Fruit fly (Drosophila melanogaster) whole organism, embryonic: ENCODE results near the gene Ice2.

Source experiments
- Atf6 ChIP-seq: fragments of 200-800 bp; sonication (Bioruptor generic); IDR thresholded peaks from 2 replicates; pipeline ENCODE4 v1.3.6; 2022; ENCODE audit warnings: missing biosample characterization, missing genetic modification characterization
- CG10267 ChIP-seq: fragments of 200-800 bp; sonication (Bioruptor generic); optimal IDR thresholded peaks from 2 replicates; lab custom pipeline; 2018; ENCODE audit warnings: missing biosample characterization, mild to moderate bottlenecking, missing genetic modification characterization, moderate library complexity
- CG10321 ChIP-seq: fragments of 200-800 bp; sonication (Bioruptor generic); IDR thresholded peaks from 2 replicates; pipeline ENCODE4 v1.3.6; 2022; ENCODE audit warnings: missing biosample characterization, missing genetic modification characterization
- CG10366 ChIP-seq: fragments of 200-800 bp; sonication (Bioruptor generic); IDR thresholded peaks from 2 replicates; pipeline ENCODE4 v1.3.6; 2022; ENCODE audit warnings: missing biosample characterization, missing genetic modification characterization
- CG10543 ChIP-seq: fragments of 200-800 bp; sonication (Bioruptor generic); optimal IDR thresholded peaks from 3 replicates; lab custom pipeline; 2017; ENCODE audit warnings: missing biosample characterization, mild to moderate bottlenecking, missing genetic modification characterization, moderate library complexity
- CG12219 ChIP-seq: fragments of 200-800 bp; sonication (Bioruptor generic); optimal IDR thresholded peaks from 3 replicates; lab custom pipeline; 2018; ENCODE audit warnings: missing biosample characterization, mild to moderate bottlenecking, missing genetic modification characterization
- CG12942 ChIP-seq: fragments of 200-800 bp; sonication (Bioruptor generic); optimal IDR thresholded peaks from 3 replicates; lab custom pipeline; 2016; ENCODE audit warnings: missing biosample characterization, missing genetic modification characterization
- CG13424 ChIP-seq: fragments of 200-800 bp; sonication (Bioruptor generic); optimal IDR thresholded peaks from 2 replicates; lab custom pipeline; 2019; ENCODE audit warnings: missing biosample characterization, mild to moderate bottlenecking, missing genetic modification characterization, moderate library complexity
- CG14014 ChIP-seq: fragments of 200-800 bp; sonication (Bioruptor generic); IDR thresholded peaks from 2 replicates; pipeline ENCODE4 v1.3.6; 2022; ENCODE audit warnings: missing biosample characterization, missing genetic modification characterization
- CG14965 ChIP-seq: fragments of 200-800 bp; sonication (Bioruptor generic); optimal IDR thresholded peaks from 2 replicates; lab custom pipeline; 2016; ENCODE audit warnings: missing biosample characterization, missing genetic modification characterization, borderline replicate concordance
- CG17912 ChIP-seq: fragments of 200-800 bp; sonication (Bioruptor generic); optimal IDR thresholded peaks from 2 replicates; lab custom pipeline; 2018; ENCODE audit warnings: missing biosample characterization, mild to moderate bottlenecking, missing genetic modification characterization
- CG18619 ChIP-seq: fragments of 200-800 bp; sonication (Bioruptor generic); optimal IDR thresholded peaks from 3 replicates; lab custom pipeline; 2017; ENCODE audit warnings: missing biosample characterization, mild to moderate bottlenecking, missing genetic modification characterization
- CG2889 ChIP-seq: fragments of 200-800 bp; sonication (Bioruptor generic); IDR thresholded peaks from 3 replicates; pipeline ENCODE4 v1.3.6; 2022; ENCODE audit warnings: missing biosample characterization, missing genetic modification characterization
- CG3281 ChIP-seq: fragments of 200-800 bp; sonication (Bioruptor generic); optimal IDR thresholded peaks from 3 replicates; lab custom pipeline; 2017; ENCODE audit warnings: missing biosample characterization, mild to moderate bottlenecking, missing genetic modification characterization
- CG34224 ChIP-seq: fragments of 200-800 bp; sonication (Bioruptor generic); IDR thresholded peaks from 3 replicates; pipeline ENCODE4 v1.3.6; 2022; ENCODE audit warnings: missing biosample characterization, missing genetic modification characterization; ENCODE audit not compliant: partially characterized antibody
- CG42726 ChIP-seq: fragments of 200-800 bp; sonication (Bioruptor generic); IDR thresholded peaks from 2 replicates; pipeline ENCODE4 v1.3.6; 2022; ENCODE audit warnings: missing biosample characterization, missing genetic modification characterization; ENCODE audit not compliant: partially characterized antibody
- CG5245 ChIP-seq: fragments of 200-800 bp; sonication (Bioruptor generic); optimal IDR thresholded peaks from 3 replicates; lab custom pipeline; 2016; ENCODE audit warnings: missing biosample characterization, missing genetic modification characterization
- CG7556 ChIP-seq: fragments of 200-800 bp; sonication (Bioruptor generic); optimal IDR thresholded peaks from 2 replicates; lab custom pipeline; 2017; ENCODE audit warnings: missing biosample characterization, mild to moderate bottlenecking, missing genetic modification characterization
- CG7745 ChIP-seq: fragments of 200-800 bp; sonication (Bioruptor generic); optimal IDR thresholded peaks from 2 replicates; lab custom pipeline; 2018; ENCODE audit warnings: missing biosample characterization, mild to moderate bottlenecking, missing genetic modification characterization, moderate library complexity
- CG9215 ChIP-seq: fragments of 200-800 bp; sonication (Bioruptor generic); IDR thresholded peaks from 2 replicates; pipeline ENCODE4 v1.3.6; 2022; ENCODE audit warnings: missing biosample characterization, missing genetic modification characterization
- Dad ChIP-seq: fragments of 200-800 bp; sonication (Bioruptor generic); optimal IDR thresholded peaks from 3 replicates; lab custom pipeline; 2016; ENCODE audit warnings: missing biosample characterization, missing genetic modification characterization
- Doc3 ChIP-seq: fragments of 200-800 bp; sonication (Bioruptor generic); IDR thresholded peaks from 3 replicates; pipeline ENCODE4 v1.3.6; 2022; ENCODE audit warnings: missing biosample characterization, missing genetic modification characterization; ENCODE audit not compliant: partially characterized antibody
- E2f2 ChIP-seq: fragments of 200-800 bp; sonication (Bioruptor generic); IDR thresholded peaks from 2 replicates; pipeline ENCODE4 v1.3.6; 2022; ENCODE audit warnings: missing biosample characterization, missing genetic modification characterization
- Eip74EF ChIP-seq, 2 experiments: fragments of 200-800 bp in 1 of 2; fragments of >200 bp in 1 of 2; sonication (Bioruptor generic) in 1 of 2; optimal IDR thresholded peaks; 2 replicates each; lab custom pipeline; 2017 to 2019; ENCODE audit warnings: missing biosample characterization in 2 of 2, missing genetic modification characterization in 2 of 2, mild to moderate bottlenecking in 1 of 2, moderate library complexity in 1 of 2
- HHEX ChIP-seq: fragments of 200-800 bp; sonication (Bioruptor generic); optimal IDR thresholded peaks from 3 replicates; lab custom pipeline; 2017; ENCODE audit warnings: missing biosample characterization, mild to moderate bottlenecking, missing genetic modification characterization, missing genetic modification reagents
- Hmr ChIP-seq: fragments of 200-800 bp; sonication (Bioruptor generic); optimal IDR thresholded peaks from 3 replicates; lab custom pipeline; 2017; ENCODE audit warnings: mild to moderate bottlenecking, missing biosample characterization, missing genetic modification reagents, missing genetic modification characterization
- Hr51 ChIP-seq, 2 experiments: fragments of 200-800 bp; sonication (Bioruptor generic); optimal IDR thresholded peaks; 2 replicates in 1 of 2; 3 replicates in 1 of 2; lab custom pipeline; 2016 to 2018; ENCODE audit warnings: missing biosample characterization in 2 of 2, missing genetic modification characterization in 2 of 2, mild to moderate bottlenecking in 1 of 2, moderate library complexity in 1 of 2
- Mes4 ChIP-seq: fragments of 200-800 bp; sonication (Bioruptor generic); optimal IDR thresholded peaks from 2 replicates; lab custom pipeline; 2016; ENCODE audit warnings: missing biosample characterization, missing genetic modification characterization
- NFAT ChIP-seq: fragments of 200-800 bp; sonication (Bioruptor generic); IDR thresholded peaks from 2 replicates; pipeline ENCODE4 v1.3.6; 2022; ENCODE audit warnings: missing biosample characterization, missing genetic modification characterization
- NK7.1 ChIP-seq: fragments of 200-800 bp; sonication (Bioruptor generic); optimal IDR thresholded peaks from 3 replicates; lab custom pipeline; 2016; ENCODE audit warnings: missing biosample characterization, missing genetic modification characterization
- Scr ChIP-seq: fragments of 200-800 bp; sonication (Bioruptor generic); IDR thresholded peaks from 2 replicates; pipeline ENCODE4 v1.3.6; 2022; ENCODE audit warnings: missing biosample characterization, missing genetic modification characterization; ENCODE audit not compliant: partially characterized antibody
- Side ChIP-seq: fragments of 200-800 bp; sonication (Bioruptor generic); optimal IDR thresholded peaks from 2 replicates; lab custom pipeline; 2016; ENCODE audit warnings: missing biosample characterization, missing genetic modification characterization
- Sry-β ChIP-seq: fragments of 200-800 bp; sonication (Bioruptor generic); optimal IDR thresholded peaks from 2 replicates; lab custom pipeline; 2018; ENCODE audit warnings: missing biosample characterization, mild to moderate bottlenecking, missing genetic modification characterization, moderate library complexity
- al ChIP-seq: fragments of 200-800 bp; sonication (Bioruptor generic); IDR thresholded peaks from 2 replicates; pipeline ENCODE4 v1.3.6; 2022; ENCODE audit warnings: missing biosample characterization, missing genetic modification characterization
- ato ChIP-seq: fragments of 200-800 bp; sonication (Bioruptor generic); IDR thresholded peaks from 2 replicates; pipeline ENCODE4 v1.3.6; 2022; ENCODE audit warnings: missing biosample characterization, missing genetic modification characterization; ENCODE audit not compliant: partially characterized antibody
- bowl ChIP-seq: fragments of 200-800 bp; sonication (Bioruptor generic); IDR thresholded peaks from 2 replicates; pipeline ENCODE4 v1.3.6; 2022; ENCODE audit warnings: missing biosample characterization, missing genetic modification characterization
- caup ChIP-seq: fragments of 200-800 bp; sonication (Bioruptor generic); optimal IDR thresholded peaks from 3 replicates; lab custom pipeline; 2017; ENCODE audit warnings: missing biosample characterization, mild to moderate bottlenecking, missing genetic modification characterization, moderate library complexity; ENCODE audit not compliant: severe bottlenecking
- chn ChIP-seq: fragments of 200-800 bp; sonication (Bioruptor generic); optimal IDR thresholded peaks from 2 replicates; lab custom pipeline; 2016; ENCODE audit warnings: missing biosample characterization, missing genetic modification characterization
- crp ChIP-seq, 2 experiments: fragments of 200-800 bp; sonication (Bioruptor generic); optimal IDR thresholded peaks; 2 replicates in 1 of 2; 3 replicates in 1 of 2; lab custom pipeline; 2017; ENCODE audit warnings: missing biosample characterization in 2 of 2, missing genetic modification characterization in 2 of 2, mild to moderate bottlenecking in 1 of 2, moderate library complexity in 1 of 2
- dmrt99B ChIP-seq: fragments of 200-800 bp; sonication (Bioruptor generic); optimal IDR thresholded peaks from 2 replicates; lab custom pipeline; 2018; ENCODE audit warnings: missing biosample characterization, mild to moderate bottlenecking, missing genetic modification characterization, moderate library complexity
- ftz-f1 ChIP-seq: fragments of 200-800 bp; sonication (Bioruptor generic); optimal IDR thresholded peaks from 2 replicates; lab custom pipeline; 2016; ENCODE audit warnings: missing biosample characterization, missing genetic modification characterization
- kay ChIP-seq: fragments of 200-800 bp; sonication (Bioruptor generic); optimal IDR thresholded peaks from 2 replicates; lab custom pipeline; 2016; ENCODE audit warnings: missing biosample characterization, missing genetic modification characterization
- ken ChIP-seq: fragments of 200-800 bp; sonication (Bioruptor generic); IDR thresholded peaks from 3 replicates; pipeline ENCODE4 v1.3.6; 2022; ENCODE audit warnings: missing biosample characterization, missing genetic modification characterization
- lilli ChIP-seq: fragments of 200-800 bp; sonication (Bioruptor generic); optimal IDR thresholded peaks from 3 replicates; lab custom pipeline; 2016; ENCODE audit warnings: missing biosample characterization, missing genetic modification characterization
- maf-S ChIP-seq: fragments of 200-800 bp; sonication (Bioruptor generic); optimal IDR thresholded peaks from 2 replicates; lab custom pipeline; 2016; ENCODE audit warnings: missing biosample characterization, missing genetic modification characterization
- oc ChIP-seq: fragments of 200-800 bp; sonication (Bioruptor generic); optimal IDR thresholded peaks from 2 replicates; lab custom pipeline; 2018; ENCODE audit warnings: missing biosample characterization, mild to moderate bottlenecking, missing genetic modification characterization, moderate library complexity
- pan ChIP-seq, 4 experiments: fragments of >200 bp in 3 of 4; fragments of 200-800 bp in 1 of 4; sonication (Bioruptor generic) in 1 of 4; optimal IDR thresholded peaks in 3 of 4; IDR thresholded peaks in 1 of 4; 2 replicates each; pipeline versions ENCODE4 v1.3.6 to Lab custom; 2017 to 2022; ENCODE audit warnings: missing biosample characterization in 2 of 4, missing genetic modification characterization in 2 of 4, mixed read lengths in 1 of 4

Gene Ice2

DNA sequence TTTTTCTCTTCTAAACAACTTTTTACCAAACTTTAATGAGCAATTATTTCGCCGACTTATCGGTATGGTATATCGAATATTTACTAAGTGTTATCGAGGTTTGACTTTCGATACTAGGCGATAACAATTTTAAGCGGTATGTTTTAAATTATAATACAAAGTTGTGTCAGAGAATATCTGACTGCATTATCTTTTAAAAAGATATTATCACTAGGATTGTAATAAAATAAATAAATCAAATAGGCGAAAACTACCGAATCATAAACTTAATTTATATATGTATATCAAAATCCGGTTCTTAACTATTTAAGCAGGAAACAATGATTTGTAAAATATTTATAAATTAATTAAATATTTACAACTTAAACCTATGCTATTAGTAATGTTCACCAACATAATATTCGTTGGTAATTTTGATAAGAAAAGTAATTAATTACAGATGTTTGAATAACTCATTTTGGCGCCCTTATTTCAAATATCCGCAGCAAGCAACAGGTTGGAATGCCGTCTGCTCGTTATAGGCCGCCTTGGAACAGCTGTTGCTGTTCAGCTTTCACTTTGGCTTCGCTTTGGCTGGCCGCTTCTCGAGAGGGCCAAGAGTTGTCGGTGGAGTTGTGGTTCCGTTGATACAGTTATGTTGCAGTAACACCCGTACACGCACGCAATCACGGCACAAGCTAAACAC lies 22.0 kb upstream of the Ice2 start, which contains the start of the genes Sec15 and rtet (continued):
- TF ChIP-seq kay (GFP tag; lab: Kevin White, UChicago) (no peak), bowl (no peak), E2f2 (GFP tag; lab: Robert Waterston, UW) (peak; percentile 80), crp (GFP tag; optimal IDR thresholded peaks at IDR 0.05; lab: Kevin White, UChicago) (peak in 1 of 2 experiments; percentile 87), CG7745 (tag; lab: Kevin White, UChicago) (no peak), Side (GFP tag; lab: Kevin White, UChicago) (no peak), chn (GFP tag; lab: Kevin White, UChicago) (peak; percentile 15), Sry-β (GFP tag; lab: Kevin White, UChicago) (no peak), CG10366 (GFP tag; lab: Robert Waterston, UW) (peak; percentile 62), maf-S (GFP tag; lab: Kevin White, UChicago) (no peak), HHEX (peak; percentile 37), CG14014 (GFP tag; lab: Robert Waterston, UW) (peak; percentile 42; the same call in 1 of the 2 replicates), CG2889 (GFP tag; lab: Robert Waterston, UW) (peak; percentile 42; the same call in 1 of the 3 replicates), CG34224 (GFP tag; lab: Robert Waterston, UW) (peak; percentile 63; the same call in 2 of the 3 replicates), CG18619 (peak; percentile 55), CG17912 (GFP tag; lab: Kevin White, UChicago) (no peak), Hmr (GFP tag; lab: Kevin White, UChicago) (peak; percentile 46), Hr51 (GFP tag; optimal IDR thresholded peaks at IDR 0.05; lab: Kevin White, UChicago) (peak; percentile 50 to 74), CG3281 (GFP tag; lab: Kevin White, UChicago) (peak; percentile 57), Atf6 (GFP tag; lab: Robert Waterston, UW) (peak; percentile 45; the same call in 1 of the 2 replicates), Mes4 (GFP tag; lab: Kevin White, UChicago) (peak; percentile 3), CG42726 (no peak), caup (GFP tag; lab: Kevin White, UChicago) (peak; percentile 41), dmrt99B (tag; lab: Kevin White, UChicago) (no peak), CG5245 (GFP tag; lab: Kevin White, UChicago) (peak; percentile 16), Scr (peak; percentile 64), pan (optimal IDR thresholded peaks at IDR 0.05; lab: Kevin White, UChicago) (no peak), pan (GFP tag; optimal IDR thresholded peaks at IDR 0.05 in 1 of 2, IDR thresholded peaks at IDR 0.05 in 1 of 2) (peak in 1 of 2 experiments; percentile 54), al (no peak), CG9215 (GFP tag; lab: Robert Waterston, UW) (no peak), CG12219 (peak; percentile 50), Dad (GFP tag; lab: Kevin White, UChicago) (peak; percentile 36), lilli (GFP tag; lab: Kevin White, UChicago) (peak; percentile 67), oc (tag; lab: Kevin White, UChicago) (no peak), ato (GFP tag; lab: Robert Waterston, UW) (peak; percentile 86), NK7.1 (GFP tag; lab: Kevin White, UChicago) (no peak), CG7556 (peak; percentile 17), ken (GFP tag; lab: Robert Waterston, UW) (peak; percentile 75), CG12942 (peak; percentile 38), Doc3 (GFP tag; lab: Robert Waterston, UW) (0 out of 3 replicates have a peak, but pooled peaks have one; percentile 43), ftz-f1 (GFP tag; lab: Kevin White, UChicago) (no peak), CG10267 (tag; lab: Kevin White, UChicago) (peak; percentile 60), CG10543 (peak; percentile 67), NFAT (GFP tag; lab: Robert Waterston, UW) (peak; percentile 48; the same call in 1 of the 2 replicates), CG13424 (tag; lab: Kevin White, UChicago) (peak; percentile 91), CG10321 (GFP tag; lab: Robert Waterston, UW) (no peak), CG14965 (GFP tag; lab: Kevin White, UChicago) (no peak), Eip74EF (GFP tag; optimal IDR thresholded peaks at IDR 0.05; lab: Kevin White, UChicago) (no peak)
